Fruit fly (Drosophila melanogaster) whole organism, embryonic: Measurements from ENCODE around the gene Tim9b.

Experiments used
- Awh ChIP-seq: fragments of 200-800 bp; sonication (Bioruptor generic); IDR thresholded peaks from 2 replicates; pipeline ENCODE4, ENCODE4 v1.3.6; 2022; ENCODE audit warnings: missing biosample characterization, missing genetic modification characterization
- B-H1 ChIP-seq: fragments of 200-800 bp; sonication (Bioruptor generic); IDR thresholded peaks from 3 replicates; pipeline ENCODE4 v1.3.6; 2022; ENCODE audit warnings: missing biosample characterization, missing genetic modification characterization
- B-H2 ChIP-seq: fragments of 200-800 bp; sonication (Bioruptor generic); optimal IDR thresholded peaks from 2 replicates; lab custom pipeline; 2018; ENCODE audit warnings: missing biosample characterization, mild to moderate bottlenecking, missing genetic modification characterization
- CG10321 ChIP-seq: fragments of 200-800 bp; sonication (Bioruptor generic); IDR thresholded peaks from 2 replicates; pipeline ENCODE4 v1.3.6; 2022; ENCODE audit warnings: missing biosample characterization, missing genetic modification characterization
- CG10366 ChIP-seq: fragments of 200-800 bp; sonication (Bioruptor generic); IDR thresholded peaks from 2 replicates; pipeline ENCODE4 v1.3.6; 2022; ENCODE audit warnings: missing biosample characterization, missing genetic modification characterization
- CG10462 ChIP-seq: fragments of 200-800 bp; sonication (Bioruptor generic); optimal IDR thresholded peaks from 2 replicates; lab custom pipeline; 2016; ENCODE audit warnings: missing biosample characterization, missing genetic modification characterization
- CG10979 ChIP-seq: fragments of 200-800 bp; sonication (Bioruptor generic); optimal IDR thresholded peaks from 2 replicates; lab custom pipeline; 2018; ENCODE audit warnings: missing biosample characterization, mild to moderate bottlenecking, missing genetic modification characterization, moderate library complexity
- CG11247 ChIP-seq: fragments of 200-800 bp; sonication (Bioruptor generic); IDR thresholded peaks from 2 replicates; pipeline ENCODE4 v1.3.6; 2022; ENCODE audit warnings: missing biosample characterization, missing genetic modification characterization
- CG13287 ChIP-seq: fragments of 200-800 bp; sonication (Bioruptor generic); IDR thresholded peaks from 2 replicates; pipeline ENCODE4 v1.3.6; 2022; ENCODE audit warnings: missing biosample characterization, missing genetic modification characterization; ENCODE audit not compliant: partially characterized antibody
- CG13296 ChIP-seq: fragments of 200-800 bp; sonication (Bioruptor generic); optimal IDR thresholded peaks from 3 replicates; lab custom pipeline; 2018; ENCODE audit warnings: missing biosample characterization, mild to moderate bottlenecking, missing genetic modification characterization
- CG1529 ChIP-seq: fragments of 200-800 bp; sonication (Bioruptor generic); optimal IDR thresholded peaks from 3 replicates; lab custom pipeline; 2018; ENCODE audit warnings: missing biosample characterization, missing genetic modification characterization
- CG17328 ChIP-seq: fragments of 200-800 bp; sonication (Bioruptor generic); IDR thresholded peaks from 2 replicates; pipeline ENCODE4 v1.3.6; 2022; ENCODE audit warnings: missing biosample characterization, missing genetic modification characterization
- CG30020 ChIP-seq: fragments of 200-800 bp; optimal IDR thresholded peaks from 2 replicates; lab custom pipeline; 2019; ENCODE audit warnings: missing biosample characterization, mild to moderate bottlenecking, missing genetic modification characterization, moderate library complexity
- CG33557 ChIP-seq: fragments of 200-800 bp; sonication (Bioruptor generic); optimal IDR thresholded peaks from 2 replicates; lab custom pipeline; 2019; ENCODE audit warnings: missing biosample characterization, mild to moderate bottlenecking, missing genetic modification characterization, moderate library complexity
- CG4360 ChIP-seq: fragments of 200-800 bp; sonication (Bioruptor generic); IDR thresholded peaks from 2 replicates; pipeline ENCODE4 v1.3.6; 2022; ENCODE audit warnings: missing biosample characterization, missing genetic modification characterization
- CG4854 ChIP-seq: fragments of 200-800 bp; sonication (Bioruptor generic); optimal IDR thresholded peaks from 2 replicates; lab custom pipeline; 2016; ENCODE audit warnings: missing biosample characterization, missing genetic modification characterization, inconsistent platforms
- CG8388 ChIP-seq: fragments of 200-800 bp; sonication (Bioruptor generic); optimal IDR thresholded peaks from 2 replicates; lab custom pipeline; 2019; ENCODE audit warnings: missing biosample characterization, mild to moderate bottlenecking, missing genetic modification characterization, moderate library complexity
- Doc2 ChIP-seq: fragments of 200-800 bp; sonication (Bioruptor generic); IDR thresholded peaks from 2 replicates; pipeline ENCODE4 v1.3.6; 2022; ENCODE audit warnings: missing biosample characterization, missing genetic modification characterization
- Dp ChIP-seq: fragments of 200-800 bp; sonication (Bioruptor generic); optimal IDR thresholded peaks from 2 replicates; lab custom pipeline; 2018; ENCODE audit warnings: missing biosample characterization, mild to moderate bottlenecking, missing genetic modification characterization, moderate library complexity
- Fer3 ChIP-seq: fragments of 200-800 bp; sonication (Bioruptor generic); optimal IDR thresholded peaks from 2 replicates; lab custom pipeline; 2018; ENCODE audit warnings: missing biosample characterization, mild to moderate bottlenecking, missing genetic modification characterization, moderate library complexity
- HLH54F ChIP-seq: fragments of 200-800 bp; sonication (Bioruptor generic); optimal IDR thresholded peaks from 3 replicates; lab custom pipeline; 2016; ENCODE audit warnings: missing biosample characterization, missing genetic modification characterization
- Hr39 ChIP-seq: fragments of >200 bp; optimal IDR thresholded peaks from 2 replicates; lab custom pipeline; 2017
- Lhr ChIP-seq: fragments of 200-800 bp; sonication (Bioruptor generic); optimal IDR thresholded peaks from 3 replicates; lab custom pipeline; 2017; ENCODE audit warnings: mild to moderate bottlenecking, missing biosample characterization, missing genetic modification reagents, missing genetic modification characterization
- NK7.1 ChIP-seq: fragments of 200-800 bp; sonication (Bioruptor generic); optimal IDR thresholded peaks from 3 replicates; lab custom pipeline; 2016; ENCODE audit warnings: missing biosample characterization, missing genetic modification characterization
- Nf-YC ChIP-seq: fragments of 200-800 bp; optimal IDR thresholded peaks from 3 replicates; lab custom pipeline; 2019; ENCODE audit warnings: missing biosample characterization, mild to moderate bottlenecking, missing genetic modification characterization, moderate library complexity
- Opbp ChIP-seq: fragments of 200-800 bp; sonication (Bioruptor generic); IDR thresholded peaks from 3 replicates; pipeline ENCODE4 v1.3.6; 2022; ENCODE audit warnings: missing biosample characterization, missing genetic modification characterization; ENCODE audit not compliant: partially characterized antibody
- Ptx1 ChIP-seq: fragments of 200-800 bp; sonication (Bioruptor generic); IDR thresholded peaks from 2 replicates; pipeline ENCODE4 v1.3.6; 2022; ENCODE audit warnings: missing biosample characterization, missing genetic modification characterization
- Rfx ChIP-seq: fragments of 200-800 bp; sonication (Bioruptor generic); IDR thresholded peaks from 2 replicates; pipeline ENCODE4 v1.3.6; 2022; ENCODE audit warnings: missing biosample characterization, missing genetic modification characterization
- Ssrp ChIP-seq: fragments of 200-800 bp; sonication (Bioruptor generic); optimal IDR thresholded peaks from 2 replicates; lab custom pipeline; 2018; ENCODE audit warnings: missing biosample characterization, mild to moderate bottlenecking, missing genetic modification characterization, moderate library complexity
- Xbp1 ChIP-seq: fragments of 200-800 bp; sonication (Bioruptor generic); optimal IDR thresholded peaks from 3 replicates; lab custom pipeline; 2016; ENCODE audit warnings: missing biosample characterization, mild to moderate bottlenecking, missing genetic modification characterization
- ap ChIP-seq: fragments of 200-800 bp; sonication (Bioruptor generic); IDR thresholded peaks from 2 replicates; pipeline ENCODE4 v1.3.6; 2022; ENCODE audit warnings: missing biosample characterization, missing genetic modification characterization
- bbx ChIP-seq: fragments of 200-800 bp; sonication (Bioruptor generic); IDR thresholded peaks from 2 replicates; pipeline ENCODE4 v1.3.6; 2022; ENCODE audit warnings: missing biosample characterization, missing genetic modification characterization; ENCODE audit not compliant: partially characterized antibody
- bcd ChIP-seq: fragments of 200-800 bp; sonication (Bioruptor generic); optimal IDR thresholded peaks from 2 replicates; lab custom pipeline; 2017; ENCODE audit warnings: missing biosample characterization, mild to moderate bottlenecking, missing genetic modification characterization
- cato ChIP-seq: fragments of 200-800 bp; sonication (Bioruptor generic); optimal IDR thresholded peaks from 2 replicates; lab custom pipeline; 2016; ENCODE audit warnings: missing biosample characterization, missing genetic modification characterization, borderline replicate concordance
- cg ChIP-seq: fragments of 200-800 bp; sonication (Bioruptor generic); optimal IDR thresholded peaks from 3 replicates; lab custom pipeline; 2019; ENCODE audit warnings: missing biosample characterization, mild to moderate bottlenecking, missing genetic modification characterization, moderate library complexity
- dmrt11E ChIP-seq: fragments of 200-800 bp; sonication (Bioruptor generic); optimal IDR thresholded peaks from 3 replicates; lab custom pipeline; 2018; ENCODE audit warnings: missing biosample characterization, mild to moderate bottlenecking, missing genetic modification characterization, moderate library complexity
- dmrt99B ChIP-seq: fragments of 200-800 bp; sonication (Bioruptor generic); optimal IDR thresholded peaks from 2 replicates; lab custom pipeline; 2018; ENCODE audit warnings: missing biosample characterization, mild to moderate bottlenecking, missing genetic modification characterization, moderate library complexity
- gfzf ChIP-seq: fragments of 200-800 bp; sonication (Bioruptor generic); optimal IDR thresholded peaks from 2 replicates; lab custom pipeline; 2016; ENCODE audit warnings: missing biosample characterization, mild to moderate bottlenecking, missing genetic modification characterization, moderate library complexity
- grau ChIP-seq: fragments of 200-800 bp; optimal IDR thresholded peaks from 3 replicates; lab custom pipeline; 2019; ENCODE audit warnings: missing biosample characterization, mild to moderate bottlenecking, missing genetic modification characterization, moderate library complexity
- hkb ChIP-seq, 2 experiments: fragments of 200-800 bp in 1 of 2; fragments of >200 bp in 1 of 2; sonication (Bioruptor generic) in 1 of 2; IDR thresholded peaks in 1 of 2; optimal IDR thresholded peaks in 1 of 2; 2 replicates each; pipeline versions ENCODE4 v1.3.6 to Lab custom; 2017 to 2022; ENCODE audit warnings: missing biosample characterization in 1 of 2, missing genetic modification characterization in 1 of 2
- lbe ChIP-seq: fragments of 200-800 bp; sonication (Bioruptor generic); optimal IDR thresholded peaks from 2 replicates; lab custom pipeline; 2016; ENCODE audit warnings: missing biosample characterization, mild to moderate bottlenecking, missing genetic modification characterization
- psq ChIP-seq: fragments of 200-800 bp; sonication (Bioruptor generic); optimal IDR thresholded peaks from 2 replicates; lab custom pipeline; 2017; ENCODE audit warnings: missing biosample characterization, missing genetic modification characterization
- ranshi ChIP-seq: fragments of 200-800 bp; sonication (Bioruptor generic); IDR thresholded peaks from 2 replicates; pipeline ENCODE4 v1.3.6; 2022; ENCODE audit warnings: missing biosample characterization, missing genetic modification characterization
- scrt ChIP-seq: fragments of 200-800 bp; sonication (Bioruptor generic); optimal IDR thresholded peaks from 2 replicates; lab custom pipeline; 2018; ENCODE audit warnings: missing biosample characterization, mild to moderate bottlenecking, missing genetic modification characterization, moderate library complexity
- sima ChIP-seq: fragments of 200-800 bp; sonication (Bioruptor generic); optimal IDR thresholded peaks from 2 replicates; lab custom pipeline; 2016; ENCODE audit warnings: missing biosample characterization, missing genetic modification characterization
- tll ChIP-seq, 2 experiments: fragments of 200-800 bp in 1 of 2; fragments of >200 bp in 1 of 2; sonication (Bioruptor generic) in 1 of 2; optimal IDR thresholded peaks; 2 replicates each; lab custom pipeline; 2017 to 2019; ENCODE audit warnings: missing biosample characterization in 2 of 2, missing genetic modification characterization in 2 of 2, mild to moderate bottlenecking in 1 of 2, moderate library complexity in 1 of 2
- usp ChIP-seq: fragments of >200 bp; optimal IDR thresholded peaks from 2 replicates; lab custom pipeline; 2017; ENCODE audit warnings: missing biosample characterization, missing genetic modification characterization
- wek ChIP-seq: fragments of 200-800 bp; sonication (Bioruptor generic); optimal IDR thresholded peaks from 3 replicates; lab custom pipeline; 2018; ENCODE audit warnings: missing biosample characterization, mild to moderate bottlenecking, missing genetic modification characterization, moderate library complexity
- zfh1 ChIP-seq: fragments of 200-800 bp; sonication (Bioruptor generic); IDR thresholded peaks from 3 replicates; pipeline ENCODE4 v1.3.6; 2022; ENCODE audit warnings: missing biosample characterization, missing genetic modification characterization

The Tim9b gene

DNA sequence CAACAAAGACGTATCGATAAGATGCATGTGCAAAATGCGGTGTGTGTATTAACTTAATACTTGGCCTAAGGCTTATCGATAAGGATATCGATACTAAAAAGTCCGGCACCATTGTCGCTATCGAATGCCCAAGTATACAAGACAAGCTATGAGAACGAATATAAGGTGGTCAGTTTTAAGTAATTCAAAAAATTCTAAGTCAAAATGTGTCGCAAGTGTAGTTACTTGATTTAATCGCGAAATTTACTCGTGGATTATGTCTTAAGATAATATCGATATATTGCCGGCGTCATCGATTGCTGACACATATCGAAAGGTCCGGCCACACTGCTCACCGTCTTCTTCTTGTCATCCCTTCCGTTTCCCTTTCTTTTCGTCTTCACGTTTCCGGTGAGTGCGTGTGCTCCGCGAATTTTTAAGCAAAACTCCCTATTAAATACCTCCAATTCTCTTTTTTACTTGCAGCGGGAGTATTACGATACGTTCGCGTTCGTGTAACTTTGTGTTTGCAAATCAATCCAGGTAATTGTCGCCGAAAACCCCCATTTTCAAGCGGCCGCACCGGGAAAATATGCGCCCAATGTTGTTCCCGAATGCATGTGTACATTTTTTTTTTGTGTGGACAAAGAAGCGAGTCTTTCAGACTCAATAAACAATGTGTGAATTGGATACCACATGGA lies 20.5 kb downstream of the Tim9b start, which contains the start of gene RpS10b (continued):
- peak; percentile 85 for TF ChIP-seq HLH54F (GFP tag; lab: Kevin White, UChicago)
- TF ChIP-seq usp (GFP tag; lab: Kevin White, UChicago): no peak
- TF ChIP-seq ap (GFP tag; lab: Robert Waterston, UW): peak; percentile 71
- TF ChIP-seq ranshi (GFP tag; lab: Robert Waterston, UW): peak; percentile 75
- TF ChIP-seq CG13287: peak; percentile 91
- peak; percentile 42 for TF ChIP-seq psq (GFP tag; lab: Kevin White, UChicago)
- TF ChIP-seq B-H2: peak; percentile 88
- peak; percentile 88 for TF ChIP-seq Opbp
- peak; percentile 87 for TF ChIP-seq CG4854
- TF ChIP-seq dmrt11E: peak; percentile 85
- peak; percentile 71 for TF ChIP-seq lbe
- TF ChIP-seq wek (GFP tag; lab: Kevin White, UChicago): peak; percentile 94
- peak; percentile 81 for TF ChIP-seq cato (GFP tag; lab: Kevin White, UChicago)
- peak; percentile 69 for TF ChIP-seq CG30020
- TF ChIP-seq CG4360 (GFP tag; lab: Robert Waterston, UW): no peak
- 0 out of 2 replicates have a peak, but pooled peaks have one; percentile 25 for TF ChIP-seq CG10321 (GFP tag; lab: Robert Waterston, UW)
- peak; percentile 82 for TF ChIP-seq Awh (GFP tag; lab: Robert Waterston, UW)
- TF ChIP-seq Dp (GFP tag; lab: Kevin White, UChicago): peak; percentile 48
- peak; percentile 88 for TF ChIP-seq scrt
- TF ChIP-seq zfh1 (GFP tag; lab: Robert Waterston, UW): peak; percentile 86
- peak; percentile 81 for TF ChIP-seq dmrt99B (tag; lab: Kevin White, UChicago)
- TF ChIP-seq Hr39 (lab: Kevin White, UChicago): no peak
- peak; percentile 62 for TF ChIP-seq gfzf
- peak; percentile 71 for TF ChIP-seq Nf-YC (tag; lab: Kevin White, UChicago)
- peak; percentile 95 for TF ChIP-seq bcd (GFP tag; lab: Kevin White, UChicago)
- TF ChIP-seq Rfx (GFP tag; lab: Robert Waterston, UW): peak; percentile 80
- peak; percentile 84 for TF ChIP-seq CG1529 (GFP tag; lab: Kevin White, UChicago)
- peak; percentile 69 for TF ChIP-seq CG11247
- TF ChIP-seq CG17328 (GFP tag; lab: Robert Waterston, UW): peak; percentile 89
- TF ChIP-seq Ptx1: peak; percentile 61
- TF ChIP-seq tll (GFP tag; optimal IDR thresholded peaks at IDR 0.05; lab: Kevin White, UChicago): peak; percentile 31 to 38
- TF ChIP-seq B-H1: peak; percentile 42; the same call in 1 of the 3 replicates
- TF ChIP-seq CG33557 (GFP tag; lab: Kevin White, UChicago): peak; percentile 86
- TF ChIP-seq NK7.1 (GFP tag; lab: Kevin White, UChicago): peak; percentile 94
- TF ChIP-seq Ssrp: peak; percentile 55
- peak; percentile 5 for TF ChIP-seq cg (GFP tag; lab: Kevin White, UChicago)
- peak; percentile 74 for TF ChIP-seq CG8388 (GFP tag; lab: Kevin White, UChicago)
- TF ChIP-seq Xbp1 (GFP tag; lab: Kevin White, UChicago): peak; percentile 68
- peak; percentile 54 for TF ChIP-seq CG10462 (GFP tag; lab: Kevin White, UChicago)
- no peak for TF ChIP-seq Doc2 (GFP tag; lab: Robert Waterston, UW)
- TF ChIP-seq hkb (optimal IDR thresholded peaks at IDR 0.05; lab: Kevin White, UChicago): peak; percentile 49
- peak; percentile 78 for TF ChIP-seq hkb (GFP tag; IDR thresholded peaks at IDR 0.05; lab: Robert Waterston, UW)
- TF ChIP-seq bbx (GFP tag; lab: Robert Waterston, UW): peak; percentile 88
- TF ChIP-seq CG10366 (GFP tag; lab: Robert Waterston, UW): peak; percentile 71
- TF ChIP-seq Lhr: peak; percentile 97
- peak; percentile 84 for TF ChIP-seq sima
- TF ChIP-seq grau (tag; lab: Kevin White, UChicago): peak; percentile 81
- TF ChIP-seq CG10979 (tag; lab: Kevin White, UChicago): peak; percentile 77
- TF ChIP-seq CG13296 (GFP tag; lab: Kevin White, UChicago): peak; percentile 95
- peak; percentile 86 for TF ChIP-seq Fer3 (tag; lab: Kevin White, UChicago)
